Worm (Caenorhabditis elegans) whole organism, L2 larva: ENCODE measurements around the gene K04G11.3.

ENCODE experiments used
- C34F6.9 ChIP-seq: fragments of 150-350 bp; optimal IDR thresholded peaks from 2 replicates; lab custom pipeline; 2014; ENCODE audit warnings: missing biosample characterization, missing genetic modification characterization
- F13H6.1 ChIP-seq: sonication (generic microtip); optimal IDR thresholded peaks from 2 replicates; lab custom pipeline; 2016; ENCODE audit warnings: missing genetic modification characterization, missing compliant biosample characterization
- R02D3.7 ChIP-seq: fragments of 150-350 bp; optimal IDR thresholded peaks from 2 replicates; lab custom pipeline; 2014; ENCODE audit warnings: missing biosample characterization, missing genetic modification characterization
- alr-1 ChIP-seq: fragments of 150-350 bp; optimal IDR thresholded peaks from 2 replicates; lab custom pipeline; 2014; ENCODE audit warnings: missing biosample characterization, missing genetic modification characterization
- aly-2 ChIP-seq: fragments of 150-350 bp; optimal IDR thresholded peaks from 2 replicates; lab custom pipeline; 2014; ENCODE audit warnings: missing biosample characterization, missing genetic modification characterization
- ama-1 ChIP-seq: fragments of 150-350 bp; optimal IDR thresholded peaks from 2 replicates; lab custom pipeline; 2018; ENCODE audit warnings: inconsistent platforms
- blmp-1 ChIP-seq: sonication (generic microtip); optimal IDR thresholded peaks from 2 replicates; lab custom pipeline; 2017; ENCODE audit warnings: missing genetic modification characterization, mild to moderate bottlenecking, missing compliant biosample characterization, antibody characterized with exemption, moderate library complexity; ENCODE audit not compliant: insufficient read depth
- ceh-16 ChIP-seq: fragments of 150-350 bp; optimal IDR thresholded peaks from 2 replicates; lab custom pipeline; 2014; ENCODE audit warnings: missing biosample characterization, missing genetic modification characterization
- ceh-82 ChIP-seq: fragments of 150-350 bp; optimal IDR thresholded peaks from 2 replicates; lab custom pipeline; 2014; ENCODE audit warnings: missing biosample characterization, missing genetic modification characterization
- dmd-4 ChIP-seq: sonication (generic microtip); optimal IDR thresholded peaks from 2 replicates; lab custom pipeline; 2017; ENCODE audit warnings: missing biosample characterization, missing genetic modification characterization
- fos-1 ChIP-seq: fragments of 150-350 bp; optimal IDR thresholded peaks from 2 replicates; lab custom pipeline; 2014; ENCODE audit warnings: missing biosample characterization, missing genetic modification characterization
- gmeb-1 ChIP-seq: fragments of 150-350 bp; optimal IDR thresholded peaks from 2 replicates; lab custom pipeline; 2014; ENCODE audit warnings: missing biosample characterization, missing genetic modification characterization
- lin-11 ChIP-seq: fragments of 150-350 bp; sonication (generic microtip); optimal IDR thresholded peaks from 2 replicates; lab custom pipeline; 2014; ENCODE audit warnings: missing biosample characterization, missing genetic modification characterization, inconsistent platforms, mixed read lengths
- lin-13 ChIP-seq: fragments of 150-350 bp; optimal IDR thresholded peaks from 2 replicates; lab custom pipeline; 2014; ENCODE audit warnings: missing biosample characterization, missing genetic modification reagents, missing genetic modification characterization
- lin-39 ChIP-seq: fragments of 150-350 bp; optimal IDR thresholded peaks from 2 replicates; lab custom pipeline; 2014; ENCODE audit warnings: missing biosample characterization, missing genetic modification reagents, missing genetic modification characterization
- lsy-2 ChIP-seq, 2 experiments: fragments of 150-350 bp in 1 of 2; sonication (generic microtip) in 1 of 2; optimal IDR thresholded peaks; 2 replicates each; lab custom pipeline; 2014 to 2017; ENCODE audit warnings: missing biosample characterization in 2 of 2, missing genetic modification characterization in 2 of 2
- mbf-1 ChIP-seq: sonication (generic microtip); optimal IDR thresholded peaks from 2 replicates; lab custom pipeline; 2017; ENCODE audit warnings: missing biosample characterization, missing genetic modification characterization
- mdl-1 ChIP-seq, 2 experiments: fragments of 150-350 bp in 1 of 2; sonication (generic microtip) in 1 of 2; optimal IDR thresholded peaks; 2 replicates each; lab custom pipeline; 2017; ENCODE audit warnings: missing biosample characterization in 2 of 2, missing genetic modification characterization in 2 of 2
- nhr-11 ChIP-seq: fragments of 150-350 bp; optimal IDR thresholded peaks from 2 replicates; lab custom pipeline; 2014; ENCODE audit warnings: missing biosample characterization, missing genetic modification characterization
- nhr-12 ChIP-seq: fragments of 150-350 bp; optimal IDR thresholded peaks from 2 replicates; lab custom pipeline; 2014; ENCODE audit warnings: missing biosample characterization, missing genetic modification characterization
- nhr-25 ChIP-seq: fragments of 150-350 bp; sonication (generic microtip); optimal IDR thresholded peaks from 3 replicates; lab custom pipeline; 2014; ENCODE audit warnings: missing biosample characterization, missing genetic modification characterization
- nhr-6 ChIP-seq: fragments of 150-350 bp; optimal IDR thresholded peaks from 2 replicates; lab custom pipeline; 2014; ENCODE audit warnings: missing biosample characterization, missing genetic modification characterization
- nhr-77 ChIP-seq: fragments of 150-350 bp; optimal IDR thresholded peaks from 2 replicates; lab custom pipeline; 2014; ENCODE audit warnings: missing biosample characterization, missing genetic modification characterization
- peb-1 ChIP-seq: fragments of 150-350 bp; optimal IDR thresholded peaks from 2 replicates; lab custom pipeline; 2014; ENCODE audit warnings: missing biosample characterization, missing genetic modification characterization
- sem-4 ChIP-seq: fragments of 150-350 bp; optimal IDR thresholded peaks from 2 replicates; lab custom pipeline; 2014; ENCODE audit warnings: missing biosample characterization, missing genetic modification reagents, missing genetic modification characterization
- sma-3 ChIP-seq: sonication (generic microtip); optimal IDR thresholded peaks from 2 replicates; lab custom pipeline; 2016; ENCODE audit warnings: missing genetic modification reagents, missing genetic modification characterization, missing compliant biosample characterization
- snpc-4 ChIP-seq: fragments of 150-350 bp; optimal IDR thresholded peaks from 2 replicates; lab custom pipeline; 2014; ENCODE audit warnings: missing biosample characterization, missing genetic modification characterization
- unc-39 ChIP-seq: fragments of 150-350 bp; optimal IDR thresholded peaks from 2 replicates; lab custom pipeline; 2014; ENCODE audit warnings: missing biosample characterization, missing genetic modification characterization
- zag-1 ChIP-seq: fragments of 150-350 bp; optimal IDR thresholded peaks from 2 replicates; lab custom pipeline; 2014; ENCODE audit warnings: missing biosample characterization, missing genetic modification characterization
- ztf-11 ChIP-seq: sonication (generic microtip); optimal IDR thresholded peaks from 2 replicates; lab custom pipeline; 2017; ENCODE audit warnings: missing biosample characterization, missing genetic modification characterization
- ztf-4 ChIP-seq: fragments of 150-350 bp; optimal IDR thresholded peaks from 2 replicates; lab custom pipeline; 2014; ENCODE audit warnings: missing biosample characterization, missing genetic modification characterization

K04G11.3 gene

DNA sequence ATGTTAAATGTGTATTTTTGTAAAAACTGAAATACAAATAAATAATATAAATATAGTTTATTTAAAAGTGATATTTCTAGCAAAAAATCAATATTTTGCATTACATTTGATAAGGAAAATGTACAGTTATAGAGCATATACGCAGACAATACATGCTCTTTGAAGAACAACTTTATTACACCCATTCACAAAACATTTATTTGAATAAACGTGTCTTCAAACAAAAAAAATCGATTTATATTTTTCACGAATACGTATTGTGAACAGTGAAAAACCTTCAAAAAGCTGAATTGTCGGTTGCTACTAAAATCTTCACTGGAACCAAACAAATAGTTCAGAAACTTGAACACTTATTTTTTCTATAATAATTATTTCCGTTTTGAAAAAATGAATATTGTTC is at the start of gene K04G11.3:
Gene K04G11.3 (minus strand): TSS at position 101 of the 400 bp plus-strand sequence.
- TF ChIP-seq lin-39 (tag; lab: Kevin White, UChicago) = no peak
- TF ChIP-seq C34F6.9 = no peak
- TF ChIP-seq mbf-1 (tag; lab: Kevin White, UChicago) = no peak
- TF ChIP-seq F13H6.1 (tag; lab: Kevin White, UChicago) = no peak
- TF ChIP-seq sem-4 = no peak
- no peak for TF ChIP-seq sma-3 (GFP tag; lab: Kevin White, UChicago)
- TF ChIP-seq ztf-11 (tag; lab: Kevin White, UChicago) = no peak
- TF ChIP-seq aly-2 (tag; lab: Kevin White, UChicago) = no peak
- TF ChIP-seq ceh-16 = no peak

DNA sequence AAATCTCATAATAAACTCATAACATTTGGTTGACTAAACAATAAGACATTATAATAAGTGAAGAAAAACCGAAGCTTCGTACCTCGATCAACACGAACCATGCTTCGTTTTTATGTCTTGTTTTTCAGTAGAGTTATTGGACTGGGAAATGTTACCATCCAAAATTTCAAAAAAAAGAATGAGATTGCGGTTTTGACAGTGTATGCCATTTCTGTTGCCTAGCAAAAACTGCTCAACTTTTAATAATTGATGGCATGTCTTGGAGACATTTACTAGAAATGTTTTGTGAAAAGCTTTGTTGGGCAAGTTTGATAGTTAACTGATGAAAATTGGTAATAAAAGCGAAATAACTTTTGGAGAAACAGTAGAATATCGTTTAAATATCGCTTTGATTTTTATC is 47.8 kb upstream of the K04G11.3 start, which contains the start of gene Y60A9.1:
Gene Y60A9.1 (minus strand): TSS at position 101 of the 400 bp plus-strand sequence.
- TF ChIP-seq unc-39 (tag; lab: Kevin White, UChicago) (no peak), alr-1 (tag; lab: Kevin White, UChicago) (no peak), mbf-1 (tag; lab: Kevin White, UChicago) (no peak), zag-1 (tag; lab: Kevin White, UChicago) (no peak), lsy-2 (tag; optimal IDR thresholded peaks at IDR 0.05; lab: Kevin White, UChicago) (no peak)

DNA sequence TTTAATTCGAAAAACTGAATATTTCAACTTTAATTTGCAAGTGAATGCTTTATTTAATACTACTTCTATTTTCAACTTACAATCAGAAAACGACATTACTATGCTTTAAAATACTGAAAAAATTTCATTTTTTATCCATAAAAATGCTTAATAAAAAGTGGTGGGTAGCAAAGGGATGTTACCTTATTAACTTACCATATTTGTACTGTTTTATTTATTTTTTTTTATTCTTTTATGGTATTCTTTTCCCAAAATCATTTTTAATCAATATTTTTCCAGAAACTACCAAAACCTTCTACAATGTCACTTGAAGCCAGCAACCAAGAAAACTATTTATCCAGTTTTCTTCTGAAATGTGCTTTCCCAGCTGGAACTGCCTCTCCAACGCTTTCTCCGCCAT is 35.5 kb upstream of the K04G11.3 start, which contains the start of gene Y60A9.3:
Gene Y60A9.3 (plus strand): TSS at position 301 of the 400 bp plus-strand sequence.
- TF ChIP-seq mdl-1 (tag; optimal IDR thresholded peaks at IDR 0.05; lab: Kevin White, UChicago) = no peak
- no peak for TF ChIP-seq nhr-77 (tag; lab: Kevin White, UChicago)
- no peak for TF ChIP-seq lin-11
- TF ChIP-seq sem-4 = no peak
- TF ChIP-seq peb-1 (tag; lab: Kevin White, UChicago) = no peak
- no peak for TF ChIP-seq lin-13 (GFP tag; lab: Kevin White, UChicago)
- no peak for TF ChIP-seq ceh-82
- TF ChIP-seq R02D3.7 (tag; lab: Kevin White, UChicago) = no peak

DNA sequence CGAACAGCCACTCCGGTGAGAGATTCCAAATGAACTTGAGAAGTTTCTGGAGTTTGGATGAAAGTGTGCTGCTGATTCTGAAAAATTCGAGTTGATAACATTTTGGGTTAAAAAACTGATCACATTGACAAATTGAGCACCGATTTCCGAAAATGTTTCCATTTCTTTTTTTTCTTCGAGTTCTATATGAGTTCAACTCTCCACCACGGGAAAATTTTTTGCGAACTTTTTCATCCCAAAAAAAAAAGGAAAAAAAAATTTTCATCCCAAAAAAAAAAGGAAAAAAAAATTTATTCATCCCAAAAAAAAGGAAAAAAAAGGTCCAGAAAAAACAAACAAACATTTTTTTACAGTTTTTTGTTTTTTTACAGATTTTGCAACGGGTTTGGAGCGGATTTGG is 29.7 kb upstream of the K04G11.3 start, which contains the start of gene Y60A9A.1:
Gene Y60A9A.1 (minus strand): TSS at position 101 of the 400 bp plus-strand sequence.
- TF ChIP-seq ama-1 (no peak), R02D3.7 (tag; lab: Kevin White, UChicago) (no peak), alr-1 (tag; lab: Kevin White, UChicago) (no peak), nhr-6 (tag; lab: Kevin White, UChicago) (no peak)

DNA sequence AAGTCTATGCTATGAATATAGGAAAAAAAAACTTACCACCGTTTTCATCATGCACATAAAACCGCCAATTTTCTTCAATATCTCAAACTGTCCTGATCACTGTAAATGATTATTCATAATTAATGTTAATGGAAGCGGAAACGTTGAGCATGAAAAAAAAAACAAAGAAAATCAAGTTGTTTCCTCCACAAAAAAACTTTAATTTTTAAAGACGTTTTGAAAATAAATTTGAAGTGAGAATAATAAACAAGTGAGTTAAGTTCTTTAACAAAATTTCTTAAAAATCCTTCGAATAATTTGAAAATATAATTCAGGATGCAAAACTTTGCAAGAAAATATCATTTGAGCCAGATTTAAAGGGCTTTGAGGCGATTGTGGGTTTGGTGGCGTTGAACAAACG is 22.8 kb upstream of the K04G11.3 start, which contains the start of gene irk-3:
Gene irk-3 (minus strand): TSS at position 101 of the 400 bp plus-strand sequence.
- TF ChIP-seq nhr-11 (tag; lab: Kevin White, UChicago) (no peak), nhr-77 (tag; lab: Kevin White, UChicago) (no peak), lin-11 (no peak), nhr-12 (tag; lab: Kevin White, UChicago) (no peak), dmd-4 (no peak), alr-1 (tag; lab: Kevin White, UChicago) (no peak), nhr-25 (tag; lab: Kevin White, UChicago) (no peak), snpc-4 (tag; lab: Kevin White, UChicago) (no peak), C34F6.9 (no peak), peb-1 (tag; lab: Kevin White, UChicago) (no peak), ztf-4 (tag; lab: Kevin White, UChicago) (no peak), ztf-11 (tag; lab: Kevin White, UChicago) (no peak)
- TF ChIP-seq, all 48 proteins: peak for 0

DNA sequence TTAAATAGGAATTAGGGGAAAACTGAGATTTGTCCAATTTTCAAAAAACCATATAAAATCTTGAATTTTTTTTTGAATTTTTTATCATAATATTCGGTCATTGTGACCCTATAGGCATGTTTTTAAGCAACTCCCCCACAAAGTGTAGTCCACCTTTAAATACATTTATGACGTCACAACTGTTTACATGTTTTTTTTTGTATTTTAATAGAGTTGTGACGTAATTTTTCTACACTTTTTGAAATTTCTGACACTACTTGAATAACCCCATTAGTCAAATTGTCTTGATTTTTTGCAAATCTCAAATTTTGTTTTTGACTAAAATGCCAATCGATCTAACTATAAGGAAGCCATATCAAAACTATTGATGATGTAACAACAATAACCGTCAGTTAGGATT is 18.6 kb upstream of the K04G11.3 start:
- TF ChIP-seq nhr-6 (tag; lab: Kevin White, UChicago) (no peak), ztf-11 (tag; lab: Kevin White, UChicago) (no peak), F13H6.1 (tag; lab: Kevin White, UChicago) (no peak), fos-1 (no peak), lin-11 (no peak), snpc-4 (tag; lab: Kevin White, UChicago) (no peak), zag-1 (tag; lab: Kevin White, UChicago) (no peak), alr-1 (tag; lab: Kevin White, UChicago) (no peak), gmeb-1 (tag; lab: Kevin White, UChicago) (no peak), R02D3.7 (tag; lab: Kevin White, UChicago) (no peak), blmp-1 (no peak)
